Fruit fly (Drosophila melanogaster): ENCODE measurements around the gene Sos.

The Sos gene

dm6 chr2L:13780109-13780947 lies 33.3 kb upstream of the Sos start, which contains the start of the genes CG9008 and p38b (continued):
- peak; percentile 46 for TF ChIP-seq CG10654 (GFP tag; optimal IDR thresholded peaks at IDR 0.05)
- no peak for TF ChIP-seq Jarid2 (GFP tag; optimal IDR thresholded peaks at IDR 0.05)
- TF ChIP-seq CG10209 (GFP tag; optimal IDR thresholded peaks at IDR 0.05), result peak; percentile 88
- TF ChIP-seq Dad (GFP tag; optimal IDR thresholded peaks at IDR 0.05), result peak; percentile 19
- TF ChIP-seq zfh1 (GFP tag; IDR thresholded peaks at IDR 0.05), result peak; percentile 48; the same call in 2 of the 3 replicates
- no peak for TF ChIP-seq CG12769 (tag; optimal IDR thresholded peaks at IDR 0.05)
- peak; percentile 55 for TF ChIP-seq CG17186 (GFP tag; optimal IDR thresholded peaks at IDR 0.05)
- TF ChIP-seq sisA (GFP tag; IDR thresholded peaks at IDR 0.05), result peak; percentile 55; the same call in 1 of the 2 replicates
- no peak for TF ChIP-seq Lpt (GFP tag; optimal IDR thresholded peaks at IDR 0.05)
- TF ChIP-seq Dip3 (GFP tag; optimal IDR thresholded peaks at IDR 0.05), result peak; percentile 7
- TF ChIP-seq eve (GFP tag; optimal IDR thresholded peaks at IDR 0.05), result no peak
- TF ChIP-seq crc (GFP tag; optimal IDR thresholded peaks at IDR 0.05), result no peak
- TF ChIP-seq fd102C (GFP tag; optimal IDR thresholded peaks at IDR 0.05), result no peak
- peak; percentile 58 for TF ChIP-seq ATbp (GFP tag; optimal IDR thresholded peaks at IDR 0.05)
- peak; percentile 8 for TF ChIP-seq CG9797 (GFP tag; optimal IDR thresholded peaks at IDR 0.05)
- peak; percentile 62 for TF ChIP-seq CG1602 (GFP tag; optimal IDR thresholded peaks at IDR 0.05)
- peak; percentile 63 for TF ChIP-seq ssp (GFP tag; IDR thresholded peaks at IDR 0.05)
- TF ChIP-seq Asciz (GFP tag; optimal IDR thresholded peaks at IDR 0.05), result peak; percentile 73
- TF ChIP-seq CG2120 (GFP tag; optimal IDR thresholded peaks at IDR 0.05), result peak; percentile 77
- TF ChIP-seq CG2889 (GFP tag; IDR thresholded peaks at IDR 0.05), result 0 out of 3 replicates have a peak, but pooled peaks have one; percentile 4
- TF ChIP-seq Lhr (GFP tag; optimal IDR thresholded peaks at IDR 0.05), result no peak
- TF ChIP-seq ken (GFP tag; IDR thresholded peaks at IDR 0.05), result 0 out of 3 replicates have a peak, but pooled peaks have one; percentile 10
- no peak for TF ChIP-seq Trl (optimal IDR thresholded peaks at IDR 0.05)
- TF ChIP-seq Trl (GFP tag; optimal IDR thresholded peaks at IDR 0.05), result no peak
- peak; percentile 79 for TF ChIP-seq az2 (GFP tag; optimal IDR thresholded peaks at IDR 0.05)
- peak; percentile 60 for TF ChIP-seq E2f1 (GFP tag; IDR thresholded peaks at IDR 0.05)
- TF ChIP-seq CG12299 (tag; optimal IDR thresholded peaks at IDR 0.05), result peak; percentile 69
- TF ChIP-seq CG2129 (GFP tag; IDR thresholded peaks at IDR 0.05; ENCODE audit: partially characterized antibody), result no peak
- no peak for TF ChIP-seq ems (GFP tag; optimal IDR thresholded peaks at IDR 0.05)
- TF ChIP-seq zfh2 (GFP tag; optimal IDR thresholded peaks at IDR 0.05), result peak; percentile 41
- peak; percentile 94 for TF ChIP-seq nmo (GFP tag; optimal IDR thresholded peaks at IDR 0.05)
- TF ChIP-seq ato (GFP tag; IDR thresholded peaks at IDR 0.05; ENCODE audit: partially characterized antibody), result 0 out of 2 replicates have a peak, but pooled peaks have one; percentile 40
- TF ChIP-seq CG31441 (GFP tag; IDR thresholded peaks at IDR 0.05), result peak; percentile 92
- TF ChIP-seq CG6791 (GFP tag; IDR thresholded peaks at IDR 0.05; ENCODE audit: partially characterized antibody), result peak; percentile 29; the same call in 1 of the 3 replicates
- TF ChIP-seq ab (GFP tag; optimal IDR thresholded peaks at IDR 0.05), result no peak
- 0 out of 3 replicates have a peak, but pooled peaks have one; percentile 19 for TF ChIP-seq CG2199 (GFP tag; IDR thresholded peaks at IDR 0.05)
- TF ChIP-seq vfl (GFP tag; optimal IDR thresholded peaks at IDR 0.05), result peak; percentile 8
- peak; percentile 42 for TF ChIP-seq CG16863 (GFP tag; optimal IDR thresholded peaks at IDR 0.05)
- TF ChIP-seq fd96Cb (tag; optimal IDR thresholded peaks at IDR 0.05), result peak; percentile 80
- TF ChIP-seq hb (GFP tag; IDR thresholded peaks at IDR 0.05; ENCODE audit: partially characterized antibody), result no peak
- TF ChIP-seq CG10147 (GFP tag; optimal IDR thresholded peaks at IDR 0.05), result peak; percentile 88
- TF ChIP-seq CG3995 (GFP tag; optimal IDR thresholded peaks at IDR 0.05), result no peak
- peak; percentile 49 for TF ChIP-seq psq (GFP tag; optimal IDR thresholded peaks at IDR 0.05)
- TF ChIP-seq CG10321 (GFP tag; IDR thresholded peaks at IDR 0.05), result no peak
- peak; percentile 71 for TF ChIP-seq org-1 (GFP tag; optimal IDR thresholded peaks at IDR 0.05)
- peak; percentile 87 for TF ChIP-seq CG15269 (tag; optimal IDR thresholded peaks at IDR 0.05)
- TF ChIP-seq Hr51 (GFP tag; optimal IDR thresholded peaks at IDR 0.05), result peak; percentile 26 to 91
- TF ChIP-seq ash1 (GFP tag; optimal IDR thresholded peaks at IDR 0.05), result no peak
- TF ChIP-seq CTCF (GFP tag; optimal IDR thresholded peaks at IDR 0.05), result no peak
